Fruit fly (Drosophila melanogaster) whole organism, pupa: Measurements from ENCODE around the gene CG2701.

ENCODE experiments used
- CG12605 ChIP-seq: fragments of 200-800 bp; sonication (Bioruptor generic); IDR thresholded peaks from 2 replicates; pipeline ENCODE4 v1.3.6; 2022; ENCODE audit warnings: missing biosample characterization, missing genetic modification characterization
- CG17806 ChIP-seq: fragments of 200-800 bp; sonication (Bioruptor generic); optimal IDR thresholded peaks from 2 replicates; lab custom pipeline; 2018; ENCODE audit warnings: missing biosample characterization, mild to moderate bottlenecking, missing genetic modification characterization, moderate library complexity
- CG34367 ChIP-seq: fragments of 200-800 bp; sonication (Bioruptor generic); optimal IDR thresholded peaks from 2 replicates; lab custom pipeline; 2018; ENCODE audit warnings: missing biosample characterization, mild to moderate bottlenecking, missing genetic modification characterization
- D1 ChIP-seq: fragments of 200-800 bp; sonication (Bioruptor generic); optimal IDR thresholded peaks from 2 replicates; lab custom pipeline; 2018; ENCODE audit warnings: missing biosample characterization, mild to moderate bottlenecking, missing genetic modification characterization, moderate library complexity
- fd96Ca ChIP-seq: fragments of 200-800 bp; sonication (Bioruptor generic); IDR thresholded peaks from 3 replicates; pipeline ENCODE4 v1.3.6; 2022; ENCODE audit warnings: missing biosample characterization, missing genetic modification characterization

DNA sequence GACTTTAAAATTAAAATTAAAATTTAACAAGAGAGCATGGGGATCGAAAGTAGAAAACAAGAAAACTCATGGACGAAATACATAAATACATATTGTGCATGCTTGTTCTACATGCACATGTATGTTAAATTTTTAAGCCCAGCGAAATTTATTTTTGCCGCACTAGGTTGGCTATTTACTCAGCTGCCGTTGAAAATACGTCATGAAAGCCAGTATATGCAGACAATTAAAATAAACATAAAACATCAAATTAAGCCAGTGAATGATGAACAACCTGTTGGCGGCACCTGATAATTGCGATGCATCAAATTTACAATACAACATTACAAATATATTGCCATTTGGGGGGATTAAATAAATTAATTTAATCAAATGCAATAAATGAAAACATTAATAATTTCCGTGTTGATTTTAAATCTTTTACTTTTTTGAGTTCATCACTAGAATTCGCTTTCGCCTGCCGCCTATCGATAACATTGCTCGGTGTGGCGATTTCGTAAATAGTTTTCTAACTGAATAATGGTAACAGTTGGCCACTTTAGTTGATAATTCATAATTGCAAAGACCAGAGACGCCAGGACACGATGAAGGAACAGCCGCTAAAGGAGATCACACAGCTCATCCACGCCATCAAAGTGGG, 15.9 kb downstream of the CG2701 start, which contains the start of gene eIF2Bbeta:
- TF ChIP-seq CG12605 (no peak), CG17806 (tag; lab: Kevin White, UChicago) (no peak), D1 (tag; lab: Kevin White, UChicago) (no peak), fd96Ca (GFP tag; lab: Robert Waterston, UW) (no peak), CG34367 (tag; lab: Kevin White, UChicago) (no peak)
